Fruit fly (Drosophila melanogaster) whole organism, embryonic: ENCODE data around the gene CARPB.
A peak's percentile ranks its signal among the peaks of the same experiment; 100 is the strongest.

Experiments
- Asciz ChIP-seq: fragments of 200-800 bp; sonication (Bioruptor generic); optimal IDR thresholded peaks from 2 replicates; lab custom pipeline; 2017; ENCODE audit warnings: missing biosample characterization, mild to moderate bottlenecking, missing genetic modification characterization, missing genetic modification reagents
- Atf-2 ChIP-seq: fragments of 200-800 bp; sonication (Bioruptor generic); optimal IDR thresholded peaks from 2 replicates; lab custom pipeline; 2016; ENCODE audit warnings: missing biosample characterization, missing genetic modification characterization
- C15 ChIP-seq: fragments of 200-800 bp; sonication (Bioruptor generic); IDR thresholded peaks from 3 replicates; pipeline ENCODE4 v1.3.6; 2022; ENCODE audit warnings: missing biosample characterization, missing genetic modification characterization
- CG10366 ChIP-seq: fragments of 200-800 bp; sonication (Bioruptor generic); IDR thresholded peaks from 2 replicates; pipeline ENCODE4 v1.3.6; 2022; ENCODE audit warnings: missing biosample characterization, missing genetic modification characterization
- CG11398 ChIP-seq: fragments of 200-800 bp; sonication (Bioruptor generic); optimal IDR thresholded peaks from 2 replicates; lab custom pipeline; 2016; ENCODE audit warnings: missing biosample characterization, missing genetic modification characterization
- CG13624 ChIP-seq: fragments of 200-800 bp; sonication (Bioruptor generic); optimal IDR thresholded peaks from 2 replicates; lab custom pipeline; 2016; ENCODE audit warnings: missing biosample characterization, missing genetic modification characterization
- CG15479 ChIP-seq: fragments of 200-800 bp; sonication (Bioruptor generic); optimal IDR thresholded peaks from 3 replicates; lab custom pipeline; 2019; ENCODE audit warnings: missing biosample characterization, mild to moderate bottlenecking, missing genetic modification characterization, moderate library complexity
- CG18476 ChIP-seq: fragments of 200-800 bp; sonication (Bioruptor generic); optimal IDR thresholded peaks from 2 replicates; lab custom pipeline; 2016; ENCODE audit warnings: missing biosample characterization, mild to moderate bottlenecking, missing genetic modification characterization
- CG30020 ChIP-seq: fragments of 200-800 bp; optimal IDR thresholded peaks from 2 replicates; lab custom pipeline; 2019; ENCODE audit warnings: missing biosample characterization, mild to moderate bottlenecking, missing genetic modification characterization, moderate library complexity
- CG30403 ChIP-seq: fragments of 200-800 bp; sonication (Bioruptor generic); optimal IDR thresholded peaks from 3 replicates; lab custom pipeline; 2016; ENCODE audit warnings: missing biosample characterization, missing genetic modification characterization
- CG34376 ChIP-seq: fragments of 200-800 bp; sonication (Bioruptor generic); optimal IDR thresholded peaks from 2 replicates; lab custom pipeline; 2018; ENCODE audit warnings: missing biosample characterization, mild to moderate bottlenecking, missing genetic modification characterization
- CG4617 ChIP-seq: fragments of 200-800 bp; sonication (Bioruptor generic); optimal IDR thresholded peaks from 3 replicates; lab custom pipeline; 2016; ENCODE audit warnings: missing biosample characterization, missing genetic modification characterization, borderline replicate concordance
- CG5245 ChIP-seq: fragments of 200-800 bp; sonication (Bioruptor generic); optimal IDR thresholded peaks from 3 replicates; lab custom pipeline; 2016; ENCODE audit warnings: missing biosample characterization, missing genetic modification characterization
- CG7556 ChIP-seq: fragments of 200-800 bp; sonication (Bioruptor generic); optimal IDR thresholded peaks from 2 replicates; lab custom pipeline; 2017; ENCODE audit warnings: missing biosample characterization, mild to moderate bottlenecking, missing genetic modification characterization
- Dad ChIP-seq: fragments of 200-800 bp; sonication (Bioruptor generic); optimal IDR thresholded peaks from 3 replicates; lab custom pipeline; 2016; ENCODE audit warnings: missing biosample characterization, missing genetic modification characterization
- Dip2 ChIP-seq: fragments of 200-800 bp; sonication (Bioruptor generic); IDR thresholded peaks from 2 replicates; pipeline ENCODE4 v1.3.6; 2022; ENCODE audit warnings: missing biosample characterization, missing genetic modification characterization
- Dip3 ChIP-seq: fragments of 200-800 bp; sonication (Bioruptor generic); optimal IDR thresholded peaks from 3 replicates; lab custom pipeline; 2016; ENCODE audit warnings: missing biosample characterization, missing genetic modification characterization
- Drgx ChIP-seq: fragments of 200-800 bp; sonication (Bioruptor generic); IDR thresholded peaks from 2 replicates; pipeline ENCODE4 v1.3.6; 2022; ENCODE audit warnings: missing biosample characterization, missing genetic modification characterization
- E2f2 ChIP-seq: fragments of 200-800 bp; sonication (Bioruptor generic); IDR thresholded peaks from 2 replicates; pipeline ENCODE4 v1.3.6; 2022; ENCODE audit warnings: missing biosample characterization, missing genetic modification characterization
- Fer1 ChIP-seq: fragments of 200-800 bp; sonication (Bioruptor generic); optimal IDR thresholded peaks from 2 replicates; lab custom pipeline; 2017; ENCODE audit warnings: missing biosample characterization, mild to moderate bottlenecking, missing genetic modification characterization
- Fer3 ChIP-seq: fragments of 200-800 bp; sonication (Bioruptor generic); optimal IDR thresholded peaks from 2 replicates; lab custom pipeline; 2018; ENCODE audit warnings: missing biosample characterization, mild to moderate bottlenecking, missing genetic modification characterization, moderate library complexity
- Hmr ChIP-seq: fragments of 200-800 bp; sonication (Bioruptor generic); optimal IDR thresholded peaks from 3 replicates; lab custom pipeline; 2017; ENCODE audit warnings: mild to moderate bottlenecking, missing biosample characterization, missing genetic modification reagents, missing genetic modification characterization
- Hr78 ChIP-seq, 2 experiments: fragments of 200-800 bp in 1 of 2; fragments of >200 bp in 1 of 2; sonication (Bioruptor generic) in 1 of 2; optimal IDR thresholded peaks; 2 replicates each; lab custom pipeline; 2017 to 2019; ENCODE audit warnings: missing biosample characterization in 2 of 2, missing genetic modification characterization in 2 of 2, mild to moderate bottlenecking in 1 of 2, moderate library complexity in 1 of 2
- Jarid2 ChIP-seq: fragments of 200-800 bp; sonication (Bioruptor generic); optimal IDR thresholded peaks from 3 replicates; lab custom pipeline; 2017; ENCODE audit warnings: mild to moderate bottlenecking, missing biosample characterization, missing genetic modification reagents, missing genetic modification characterization
- Lpt ChIP-seq: fragments of >200 bp; optimal IDR thresholded peaks from 2 replicates; lab custom pipeline; 2018; ENCODE audit warnings: missing biosample characterization, missing genetic modification characterization
- Pdp1 ChIP-seq, 2 experiments: fragments of 200-800 bp; sonication (Bioruptor generic); optimal IDR thresholded peaks; 3 replicates each; lab custom pipeline; 2016; ENCODE audit warnings: missing biosample characterization in 2 of 2, missing genetic modification characterization in 2 of 2, mild to moderate bottlenecking in 1 of 2, moderate library complexity in 1 of 2
- Xbp1 ChIP-seq: fragments of 200-800 bp; sonication (Bioruptor generic); optimal IDR thresholded peaks from 3 replicates; lab custom pipeline; 2016; ENCODE audit warnings: missing biosample characterization, mild to moderate bottlenecking, missing genetic modification characterization
- ab ChIP-seq: fragments of 200-800 bp; sonication (Bioruptor generic); optimal IDR thresholded peaks from 2 replicates; lab custom pipeline; 2016; ENCODE audit warnings: missing biosample characterization, missing genetic modification characterization
- dmrt99B ChIP-seq: fragments of 200-800 bp; sonication (Bioruptor generic); optimal IDR thresholded peaks from 2 replicates; lab custom pipeline; 2018; ENCODE audit warnings: missing biosample characterization, mild to moderate bottlenecking, missing genetic modification characterization, moderate library complexity
- ems ChIP-seq: fragments of 200-800 bp; sonication (Bioruptor generic); optimal IDR thresholded peaks from 3 replicates; lab custom pipeline; 2016; ENCODE audit warnings: missing biosample characterization, missing genetic modification characterization
- eyg ChIP-seq: fragments of 200-800 bp; sonication (Bioruptor generic); optimal IDR thresholded peaks from 3 replicates; lab custom pipeline; 2016; ENCODE audit warnings: missing biosample characterization, missing genetic modification characterization
- fd64A ChIP-seq: fragments of 200-800 bp; sonication (Bioruptor generic); optimal IDR thresholded peaks from 3 replicates; lab custom pipeline; 2018; ENCODE audit warnings: missing biosample characterization, mild to moderate bottlenecking, missing genetic modification characterization
- gcm ChIP-seq: fragments of 200-800 bp; sonication (Bioruptor generic); optimal IDR thresholded peaks from 2 replicates; lab custom pipeline; 2019; ENCODE audit warnings: missing biosample characterization, mild to moderate bottlenecking, missing genetic modification characterization, moderate library complexity
- gem ChIP-seq: fragments of 200-800 bp; sonication (Bioruptor generic); optimal IDR thresholded peaks from 2 replicates; lab custom pipeline; 2019; ENCODE audit warnings: missing biosample characterization, mild to moderate bottlenecking, missing genetic modification characterization, moderate library complexity
- gro ChIP-seq: fragments of 200-800 bp; sonication (Bioruptor generic); optimal IDR thresholded peaks from 2 replicates; lab custom pipeline; 2016; ENCODE audit warnings: missing biosample characterization, missing genetic modification characterization
- her ChIP-seq: fragments of 200-800 bp; sonication (Bioruptor generic); optimal IDR thresholded peaks from 2 replicates; lab custom pipeline; 2016; ENCODE audit warnings: missing biosample characterization, missing genetic modification characterization
- hkb ChIP-seq, 2 experiments: fragments of 200-800 bp in 1 of 2; fragments of >200 bp in 1 of 2; sonication (Bioruptor generic) in 1 of 2; IDR thresholded peaks in 1 of 2; optimal IDR thresholded peaks in 1 of 2; 2 replicates each; pipeline versions ENCODE4 v1.3.6 to Lab custom; 2017 to 2022; ENCODE audit warnings: missing biosample characterization in 1 of 2, missing genetic modification characterization in 1 of 2
- inv ChIP-seq: fragments of 200-800 bp; sonication (Bioruptor generic); IDR thresholded peaks from 2 replicates; pipeline ENCODE4 v1.3.6; 2022; ENCODE audit warnings: missing biosample characterization, missing genetic modification characterization; ENCODE audit not compliant: partially characterized antibody
- jigr1 ChIP-seq: fragments of 200-800 bp; sonication (Bioruptor generic); IDR thresholded peaks from 3 replicates; pipeline ENCODE4 v1.3.6; 2022; ENCODE audit warnings: missing biosample characterization, missing genetic modification characterization
- jumu ChIP-seq: fragments of 200-800 bp; sonication (Bioruptor generic); optimal IDR thresholded peaks from 3 replicates; lab custom pipeline; 2016; ENCODE audit warnings: missing biosample characterization, missing genetic modification characterization
- lbe ChIP-seq: fragments of 200-800 bp; sonication (Bioruptor generic); optimal IDR thresholded peaks from 2 replicates; lab custom pipeline; 2016; ENCODE audit warnings: missing biosample characterization, mild to moderate bottlenecking, missing genetic modification characterization
- luna ChIP-seq: fragments of 200-800 bp; sonication (Bioruptor generic); optimal IDR thresholded peaks from 2 replicates; lab custom pipeline; 2016; ENCODE audit warnings: missing biosample characterization, missing genetic modification characterization
- nom ChIP-seq: fragments of 200-800 bp; sonication (Bioruptor generic); optimal IDR thresholded peaks from 2 replicates; lab custom pipeline; 2017; ENCODE audit warnings: missing biosample characterization, missing genetic modification characterization, mild to moderate bottlenecking, moderate library complexity, missing genetic modification reagents
- sens-2 ChIP-seq: fragments of 200-800 bp; sonication (Bioruptor generic); IDR thresholded peaks from 2 replicates; pipeline ENCODE4 v1.3.6; 2022; ENCODE audit warnings: missing biosample characterization, missing genetic modification characterization
- stc ChIP-seq: fragments of 200-800 bp; sonication (Bioruptor generic); IDR thresholded peaks from 2 replicates; pipeline ENCODE4 v1.3.6; 2022; ENCODE audit warnings: missing biosample characterization, missing genetic modification characterization
- toy ChIP-seq: fragments of 200-800 bp; sonication (Bioruptor generic); IDR thresholded peaks from 2 replicates; pipeline ENCODE4 v1.3.6; 2022; ENCODE audit warnings: missing biosample characterization, missing genetic modification characterization
- unc-4 ChIP-seq: fragments of 200-800 bp; sonication (Bioruptor generic); IDR thresholded peaks from 2 replicates; pipeline ENCODE4 v1.3.6; 2022; ENCODE audit warnings: missing biosample characterization, missing genetic modification characterization; ENCODE audit not compliant: partially characterized antibody
- unpg ChIP-seq: fragments of 200-800 bp; sonication (Bioruptor generic); optimal IDR thresholded peaks from 3 replicates; lab custom pipeline; 2018; ENCODE audit warnings: missing biosample characterization, mild to moderate bottlenecking, missing genetic modification characterization, moderate library complexity
- vvl ChIP-seq: fragments of 200-800 bp; sonication (Bioruptor generic); IDR thresholded peaks from 2 replicates; pipeline ENCODE4 v1.3.6; 2022; ENCODE audit warnings: missing biosample characterization, missing genetic modification characterization
- wor ChIP-seq: fragments of 200-800 bp; sonication (Bioruptor generic); IDR thresholded peaks from 2 replicates; pipeline ENCODE4 v1.3.6; 2022; ENCODE audit warnings: missing biosample characterization, missing genetic modification characterization

Gene CARPB

DNA sequence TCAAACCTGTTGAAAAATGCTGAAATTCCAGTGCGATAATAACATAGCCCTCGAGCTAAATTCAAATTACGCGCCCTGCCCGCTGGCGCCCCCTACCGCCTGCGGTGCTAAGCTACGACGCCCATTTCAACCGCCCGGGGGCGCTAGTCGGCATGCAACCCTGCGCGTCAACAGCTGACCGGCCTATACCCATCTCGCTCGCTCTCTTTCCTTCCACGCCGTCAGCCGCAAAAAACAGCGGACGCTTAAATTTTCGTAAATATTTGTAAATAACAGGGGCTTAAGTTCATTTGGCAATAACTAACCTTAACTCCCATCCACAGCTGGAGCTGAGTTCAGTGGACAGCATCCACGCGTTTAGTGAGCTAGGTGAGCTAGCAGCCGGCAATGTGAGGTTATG lies 4.5 kb upstream of the CARPB start, which contains the start of gene CG1354 (continued):
- TF ChIP-seq wor (GFP tag; lab: Robert Waterston, UW) (peak; percentile 38; the same call in 1 of the 2 replicates), CG30020 (tag; lab: Kevin White, UChicago) (no peak), CG34376 (GFP tag; lab: Kevin White, UChicago) (peak; percentile 30), CG30403 (GFP tag; lab: Kevin White, UChicago) (peak; percentile 74), gcm (no peak), unpg (GFP tag; lab: Kevin White, UChicago) (no peak), Lpt (GFP tag; lab: Kevin White, UChicago) (no peak), Drgx (GFP tag; lab: Robert Waterston, UW) (no peak), dmrt99B (tag; lab: Kevin White, UChicago) (no peak), CG13624 (GFP tag; lab: Kevin White, UChicago) (peak; percentile 75), jumu (GFP tag; lab: Kevin White, UChicago) (peak; percentile 82), lbe (no peak), C15 (GFP tag; lab: Robert Waterston, UW) (0 out of 3 replicates have a peak, but pooled peaks have one; percentile 50), ab (no peak), Atf-2 (peak; percentile 70), E2f2 (GFP tag; lab: Robert Waterston, UW) (peak; percentile 99), stc (GFP tag; lab: Robert Waterston, UW) (peak; percentile 43; the same call in 1 of the 2 replicates), Dip3 (peak; percentile 4), CG7556 (GFP tag; lab: Kevin White, UChicago) (peak; percentile 18), gem (peak; percentile 42), ems (GFP tag; lab: Kevin White, UChicago) (peak; percentile 32), gro (GFP tag; lab: Kevin White, UChicago) (peak; percentile 43), jigr1 (GFP tag; lab: Robert Waterston, UW) (no peak), sens-2 (GFP tag; lab: Robert Waterston, UW) (no peak), Asciz (GFP tag; lab: Kevin White, UChicago) (no peak), Hr78 (GFP tag; optimal IDR thresholded peaks at IDR 0.05; lab: Kevin White, UChicago) (no peak), toy (no peak; the same call in 1 of the 2 replicates), Dad (GFP tag; lab: Kevin White, UChicago) (peak; percentile 68), CG18476 (no peak), Hmr (GFP tag; lab: Kevin White, UChicago) (peak; percentile 78), CG10366 (GFP tag; lab: Robert Waterston, UW) (peak; percentile 58), CG4617 (GFP tag; lab: Kevin White, UChicago) (peak; percentile 42), luna (GFP tag; lab: Kevin White, UChicago) (no peak), Dip2 (no peak), CG5245 (GFP tag; lab: Kevin White, UChicago) (peak; percentile 73), her (peak; percentile 70), inv (0 out of 2 replicates have a peak, but pooled peaks have one; percentile 14), Fer1 (GFP tag; lab: Kevin White, UChicago) (no peak), vvl (peak; percentile 86), nom (GFP tag; lab: Kevin White, UChicago) (no peak), unc-4 (GFP tag; lab: Robert Waterston, UW) (no peak), Xbp1 (GFP tag; lab: Kevin White, UChicago) (peak; percentile 82), Jarid2 (GFP tag; lab: Kevin White, UChicago) (peak; percentile 63), eyg (peak; percentile 20), hkb (optimal IDR thresholded peaks at IDR 0.05; lab: Kevin White, UChicago) (no peak), hkb (GFP tag; IDR thresholded peaks at IDR 0.05; lab: Robert Waterston, UW) (peak; percentile 53; the same call in 1 of the 2 replicates), fd64A (GFP tag; lab: Kevin White, UChicago) (no peak), CG15479 (GFP tag; lab: Kevin White, UChicago) (no peak), CG11398 (GFP tag; lab: Kevin White, UChicago) (peak; percentile 42), Fer3 (no peak), Pdp1 (GFP tag; optimal IDR thresholded peaks at IDR 0.05; lab: Kevin White, UChicago) (peak; percentile 70 to 78)
